Worm (Caenorhabditis elegans): ENCODE measurements around the gene ptr-14.

ptr-14 gene

ce11 chrIV:10577600-10577999 lies 37.6 kb upstream of the ptr-14 start:
- TF ChIP-seq nhr-237 (tag; optimal IDR thresholded peaks at IDR 0.05), result no peak
- no peak for TF ChIP-seq lin-39 (tag; optimal IDR thresholded peaks at IDR 0.05)
- TF ChIP-seq egl-5 (tag; optimal IDR thresholded peaks at IDR 0.05), result no peak
- TF ChIP-seq egl-27 (tag; optimal IDR thresholded peaks at IDR 0.05), result no peak
- TF ChIP-seq nhr-23 (tag; optimal IDR thresholded peaks at IDR 0.05), result no peak
- no peak for TF ChIP-seq nhr-43 (tag; optimal IDR thresholded peaks at IDR 0.05; ENCODE audit: poor library complexity, severe bottlenecking)
- TF ChIP-seq nhr-67 (tag; optimal IDR thresholded peaks at IDR 0.05), result no peak

ce11 chrIV:10578367-10578766 lies 36.9 kb upstream of the ptr-14 start, which contains the start of gene lgc-43:
Gene lgc-43 (plus strand): TSS chrIV:10578667.
- no peak for TF ChIP-seq nhr-25 (tag; optimal IDR thresholded peaks at IDR 0.05)
- no peak for TF ChIP-seq skn-1 (tag; optimal IDR thresholded peaks at IDR 0.05)
- TF ChIP-seq nhr-76 (tag; optimal IDR thresholded peaks at IDR 0.05), result peak; percentile 67
- TF ChIP-seq nhr-28 (tag; optimal IDR thresholded peaks at IDR 0.05), result no peak
- TF ChIP-seq ceh-82 (tag; optimal IDR thresholded peaks at IDR 0.05), result no peak

ce11 chrIV:10584237-10584636 lies 31.0 kb upstream of the ptr-14 start, which contains the start of gene oac-8:
Gene oac-8 (plus strand): TSS chrIV:10584537.
- TF ChIP-seq nhr-43 (tag; optimal IDR thresholded peaks at IDR 0.05; ENCODE audit: poor library complexity, severe bottlenecking) (no peak), nhr-25 (tag; optimal IDR thresholded peaks at IDR 0.05) (no peak), jun-1 (tag; optimal IDR thresholded peaks at IDR 0.05) (no peak), elt-2 (tag; optimal IDR thresholded peaks at IDR 0.05) (no peak), pha-4 (tag; optimal IDR thresholded peaks at IDR 0.05) (no peak), ztf-4 (tag; optimal IDR thresholded peaks at IDR 0.05) (no peak), nhr-77 (tag; optimal IDR thresholded peaks at IDR 0.05) (no peak), egl-5 (tag; optimal IDR thresholded peaks at IDR 0.05) (no peak), nhr-67 (tag; optimal IDR thresholded peaks at IDR 0.05) (no peak), skn-1 (tag; optimal IDR thresholded peaks at IDR 0.05) (no peak), hmg-11 (tag; optimal IDR thresholded peaks at IDR 0.05) (no peak), lin-39 (tag; optimal IDR thresholded peaks at IDR 0.05) (no peak), ceh-82 (tag; optimal IDR thresholded peaks at IDR 0.05) (no peak), aly-2 (tag; optimal IDR thresholded peaks at IDR 0.05) (no peak), ama-1 (optimal IDR thresholded peaks at IDR 0.05) (no peak), fkh-2 (tag; optimal IDR thresholded peaks at IDR 0.05) (no peak), mdl-1 (tag; optimal IDR thresholded peaks at IDR 0.05) (no peak), elt-3 (tag; optimal IDR thresholded peaks at IDR 0.05) (no peak), nhr-23 (tag; optimal IDR thresholded peaks at IDR 0.05) (no peak), R02D3.7 (tag; optimal IDR thresholded peaks at IDR 0.05) (no peak)

- TF ChIP-seq elt-3 (tag; optimal IDR thresholded peaks at IDR 0.05) (no peak), sea-2 (GFP tag; optimal IDR thresholded peaks at IDR 0.05) (no peak), nhr-11 (tag; optimal IDR thresholded peaks at IDR 0.05) (no peak), nhr-25 (tag; optimal IDR thresholded peaks at IDR 0.05) (no peak), pqm-1 (tag; optimal IDR thresholded peaks at IDR 0.05) (no peak), ceh-28 (tag; optimal IDR thresholded peaks at IDR 0.05) (no peak), eor-1 (tag; optimal IDR thresholded peaks at IDR 0.05) (no peak), tbx-2 (tag; optimal IDR thresholded peaks at IDR 0.05) (no peak), mdl-1 (tag; optimal IDR thresholded peaks at IDR 0.05) (no peak), ztf-11 (tag; optimal IDR thresholded peaks at IDR 0.05) (no peak), snpc-4 (tag; optimal IDR thresholded peaks at IDR 0.05) (no peak), ama-1 (optimal IDR thresholded peaks at IDR 0.05) (no peak), nhr-237 (tag; optimal IDR thresholded peaks at IDR 0.05) (no peak), nhr-12 (tag; optimal IDR thresholded peaks at IDR 0.05) (no peak), nfya-1 (tag; optimal IDR thresholded peaks at IDR 0.05; ENCODE audit: insufficient read depth) (no peak), egl-27 (tag; optimal IDR thresholded peaks at IDR 0.05) (no peak), unc-62 (GFP tag; optimal IDR thresholded peaks at IDR 0.05) (no peak), jun-1 (tag; optimal IDR thresholded peaks at IDR 0.05) (no peak), R02D3.7 (tag; optimal IDR thresholded peaks at IDR 0.05) (no peak), mml-1 (tag; optimal IDR thresholded peaks at IDR 0.05) (no peak)
These were observed 26.2 kb upstream of the ptr-14 start, which contains the start of gene C43F9.4 for ce11 chrIV:10589072-10589471. Gene C43F9.4 (minus strand): TSS chrIV:10589172.

Data from whole organism, L3 larva.